Worm (Caenorhabditis elegans) whole organism, L2 larva: ENCODE data around the gene F16G10.14.

Source experiments
- aly-2 ChIP-seq: fragments of 150-350 bp; optimal IDR thresholded peaks from 2 replicates; lab custom pipeline; 2014; ENCODE audit warnings: missing biosample characterization, missing genetic modification characterization
- mbf-1 ChIP-seq: sonication (generic microtip); optimal IDR thresholded peaks from 2 replicates; lab custom pipeline; 2017; ENCODE audit warnings: missing biosample characterization, missing genetic modification characterization

ce11 chrII:2366623-2367365 lies 32.0 kb downstream of the F16G10.14 start, which contains the start of the genes F43C11.12 and F16G10.5:
- TF ChIP-seq aly-2 (tag; lab: Kevin White, UChicago) (no peak), mbf-1 (tag; lab: Kevin White, UChicago) (no peak)
